Worm (Caenorhabditis elegans): ENCODE data around the gene hlh-11.

The hlh-11 gene

DNA sequence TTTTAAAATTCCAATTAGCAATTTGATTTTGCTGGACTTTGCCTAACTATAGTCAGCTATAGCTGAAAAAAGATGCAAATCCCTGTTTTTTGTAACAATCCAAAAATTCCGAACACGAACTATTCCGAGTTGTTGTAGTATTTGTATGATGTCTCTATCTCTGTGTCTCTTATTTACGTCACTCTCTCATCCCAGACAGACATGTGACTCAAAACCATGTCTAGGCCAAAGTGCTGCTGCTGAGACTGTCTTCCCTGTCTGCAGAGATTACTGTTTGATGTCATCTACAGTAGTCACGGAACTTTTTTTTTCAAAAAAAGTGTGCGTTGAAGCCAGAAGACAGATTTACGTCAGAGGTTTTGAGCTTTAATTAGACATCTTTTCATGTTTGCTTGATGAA is 46.7 kb downstream of the hlh-11 start:
- peak; percentile 55 for TF ChIP-seq nhr-6 (tag; optimal IDR thresholded peaks at IDR 0.05)
- TF ChIP-seq nhr-11 (tag; optimal IDR thresholded peaks at IDR 0.05): no peak
- TF ChIP-seq nhr-111 (GFP tag; optimal IDR thresholded peaks at IDR 0.05): no peak
- TF ChIP-seq daf-16 (GFP tag; optimal IDR thresholded peaks at IDR 0.05): no peak
- TF ChIP-seq daf-16 (tag; optimal IDR thresholded peaks at IDR 0.05): peak; percentile 59
- peak; percentile 35 for TF ChIP-seq mes-2 (tag; optimal IDR thresholded peaks at IDR 0.05; ENCODE audit: poor library complexity, severe bottlenecking)
- peak; percentile 17 for TF ChIP-seq hlh-11 (tag; optimal IDR thresholded peaks at IDR 0.05)
- TF ChIP-seq lin-38 (GFP tag; IDR thresholded peaks at IDR 0.05): no peak
- peak; percentile 53 for TF ChIP-seq dmd-6 (GFP tag; IDR thresholded peaks at IDR 0.05)
- TF ChIP-seq dve-1 (tag; optimal IDR thresholded peaks at IDR 0.05; ENCODE audit: insufficient read depth): peak; percentile 10
- TF ChIP-seq Y5F2A.4 (GFP tag; optimal IDR thresholded peaks at IDR 0.05): no peak
- peak; percentile 81 for TF ChIP-seq hlh-30 (tag; optimal IDR thresholded peaks at IDR 0.05; ENCODE audit: insufficient read depth)
- TF ChIP-seq unc-39 (tag; optimal IDR thresholded peaks at IDR 0.05): no peak
- TF ChIP-seq hif-1 (tag; optimal IDR thresholded peaks at IDR 0.05): no peak
- TF ChIP-seq arid-1 (GFP tag; conservative IDR thresholded peaks at IDR 0.05): 0 out of 2 replicates have a peak, but pooled peaks have one; percentile 11
- TF ChIP-seq zfp-2 (tag; optimal IDR thresholded peaks at IDR 0.05): no peak
- no peak for TF ChIP-seq pha-4 (GFP tag; IDR thresholded peaks at IDR 0.05)
- TF ChIP-seq pha-4 (tag; optimal IDR thresholded peaks at IDR 0.05): no peak
- TF ChIP-seq nhr-42 (GFP tag; IDR thresholded peaks at IDR 0.05): 0 out of 2 replicates have a peak, but pooled peaks have one; percentile 47

DNA sequence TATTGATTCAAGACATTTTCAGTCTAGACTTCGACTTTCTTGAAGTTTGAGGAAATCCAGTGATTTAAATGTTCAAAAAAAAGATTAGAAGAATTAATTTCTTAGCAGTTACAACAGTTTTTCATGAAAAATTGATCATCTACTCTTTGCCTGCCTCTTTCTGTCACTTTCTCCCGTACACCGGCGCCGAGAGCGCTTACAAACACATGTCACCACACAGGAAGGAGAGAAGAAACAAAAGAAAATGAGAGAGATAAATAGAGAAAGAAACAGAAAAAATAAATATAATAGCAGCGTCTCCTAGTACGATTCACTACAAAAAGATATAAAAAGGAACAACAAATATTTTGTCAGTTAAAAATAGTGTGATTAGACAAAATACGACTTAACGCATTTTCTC is 47.2 kb downstream of the hlh-11 start:
- no peak for TF ChIP-seq zfp-3 (GFP tag; conservative IDR thresholded peaks at IDR 0.05)
- TF ChIP-seq ZK337.2 (GFP tag; IDR thresholded peaks at IDR 0.05): no peak
- peak in 1 of 2 experiments; percentile 96 for TF ChIP-seq unc-62 (GFP tag; optimal IDR thresholded peaks at IDR 0.05 in 1 of 2)
- TF ChIP-seq unc-62 (tag; optimal IDR thresholded peaks at IDR 0.05): no peak
- TF ChIP-seq mdl-1 (tag; optimal IDR thresholded peaks at IDR 0.05): peak in 1 of 2 experiments; percentile 63
- TF ChIP-seq daf-16 (GFP tag; optimal IDR thresholded peaks at IDR 0.05): no peak
- TF ChIP-seq daf-16 (tag; optimal IDR thresholded peaks at IDR 0.05): peak; percentile 18
- no peak for TF ChIP-seq lir-3 (tag; optimal IDR thresholded peaks at IDR 0.05)
- 0 out of 2 replicates have a peak, but pooled peaks have one; percentile 19 for TF ChIP-seq hmg-1.1 (GFP tag; IDR thresholded peaks at IDR 0.05)
- no peak for TF ChIP-seq mdt-29 (GFP tag; IDR thresholded peaks at IDR 0.05)
- no peak for TF ChIP-seq fos-1 (tag; optimal IDR thresholded peaks at IDR 0.05)
- TF ChIP-seq D1046.2 (GFP tag; IDR thresholded peaks at IDR 0.05): no peak
- peak; percentile 29 for TF ChIP-seq mep-1 (tag; optimal IDR thresholded peaks at IDR 0.05)
- peak; percentile 16 for TF ChIP-seq nhr-6 (tag; optimal IDR thresholded peaks at IDR 0.05)
- peak; percentile 6; the same call in 1 of the 2 replicates for TF ChIP-seq dmd-6 (GFP tag; IDR thresholded peaks at IDR 0.05)
- TF ChIP-seq hlh-30 (tag; optimal IDR thresholded peaks at IDR 0.05; ENCODE audit: insufficient read depth): peak; percentile 27
- peak; percentile 18 for TF ChIP-seq pqm-1 (tag; optimal IDR thresholded peaks at IDR 0.05)
- no peak for TF ChIP-seq F44E2.7 (GFP tag; IDR thresholded peaks at IDR 0.05)
- peak; percentile 47 for TF ChIP-seq mes-2 (tag; optimal IDR thresholded peaks at IDR 0.05; ENCODE audit: poor library complexity, severe bottlenecking)
- peak; percentile 46 for TF ChIP-seq dve-1 (tag; optimal IDR thresholded peaks at IDR 0.05; ENCODE audit: insufficient read depth)
- TF ChIP-seq ceh-82 (tag; optimal IDR thresholded peaks at IDR 0.05): no peak
- TF ChIP-seq aha-1 (tag): peak; percentile 22
- peak; percentile 57 for TF ChIP-seq mxl-3 (GFP tag; optimal IDR thresholded peaks at IDR 0.05)
- TF ChIP-seq lin-38 (GFP tag; IDR thresholded peaks at IDR 0.05): peak; percentile 4; the same call in 1 of the 2 replicates
- peak; percentile 92 for TF ChIP-seq nhr-28 (tag; optimal IDR thresholded peaks at IDR 0.05)
- TF ChIP-seq daf-19 (GFP tag; conservative IDR thresholded peaks at IDR 0.05): no peak
- no peak for TF ChIP-seq sdz-12 (GFP tag; optimal IDR thresholded peaks at IDR 0.05)
- TF ChIP-seq lin-13 (GFP tag; optimal IDR thresholded peaks at IDR 0.05): no peak

All from whole organism, L4 larva.